Fruit fly (Drosophila melanogaster) whole organism, embryonic: ENCODE measurements around the gene HDAC3.

ENCODE experiments used
- Atf6 ChIP-seq: fragments of 200-800 bp; sonication (Bioruptor generic); IDR thresholded peaks from 2 replicates; pipeline ENCODE4 v1.3.6; 2022; ENCODE audit warnings: missing biosample characterization, missing genetic modification characterization
- BtbVII ChIP-seq: fragments of 200-800 bp; sonication (Bioruptor generic); optimal IDR thresholded peaks from 3 replicates; lab custom pipeline; 2017; ENCODE audit warnings: missing biosample characterization, mild to moderate bottlenecking, missing genetic modification characterization
- CG10321 ChIP-seq: fragments of 200-800 bp; sonication (Bioruptor generic); IDR thresholded peaks from 2 replicates; pipeline ENCODE4 v1.3.6; 2022; ENCODE audit warnings: missing biosample characterization, missing genetic modification characterization
- CG10543 ChIP-seq: fragments of 200-800 bp; sonication (Bioruptor generic); optimal IDR thresholded peaks from 3 replicates; lab custom pipeline; 2017; ENCODE audit warnings: missing biosample characterization, mild to moderate bottlenecking, missing genetic modification characterization, moderate library complexity
- CG10565 ChIP-seq: fragments of 200-800 bp; sonication (Bioruptor generic); optimal IDR thresholded peaks from 3 replicates; lab custom pipeline; 2016; ENCODE audit warnings: missing biosample characterization, mild to moderate bottlenecking, missing genetic modification characterization
- CG11247 ChIP-seq: fragments of 200-800 bp; sonication (Bioruptor generic); IDR thresholded peaks from 2 replicates; pipeline ENCODE4 v1.3.6; 2022; ENCODE audit warnings: missing biosample characterization, missing genetic modification characterization
- CG12155 ChIP-seq: fragments of 200-800 bp; sonication (Bioruptor generic); optimal IDR thresholded peaks from 3 replicates; lab custom pipeline; 2016; ENCODE audit warnings: missing biosample characterization, missing genetic modification characterization
- CG13296 ChIP-seq: fragments of 200-800 bp; sonication (Bioruptor generic); optimal IDR thresholded peaks from 3 replicates; lab custom pipeline; 2018; ENCODE audit warnings: missing biosample characterization, mild to moderate bottlenecking, missing genetic modification characterization
- CG13775 ChIP-seq: fragments of 200-800 bp; sonication (Bioruptor generic); optimal IDR thresholded peaks from 3 replicates; lab custom pipeline; 2017; ENCODE audit warnings: missing biosample characterization, mild to moderate bottlenecking, missing genetic modification characterization
- CG1529 ChIP-seq: fragments of 200-800 bp; sonication (Bioruptor generic); optimal IDR thresholded peaks from 3 replicates; lab custom pipeline; 2018; ENCODE audit warnings: missing biosample characterization, missing genetic modification characterization
- CG15514 ChIP-seq: fragments of 200-800 bp; sonication (Bioruptor generic); optimal IDR thresholded peaks from 3 replicates; lab custom pipeline; 2017; ENCODE audit warnings: missing biosample characterization, missing genetic modification characterization, mild to moderate bottlenecking, moderate library complexity, missing genetic modification reagents
- CG15696 ChIP-seq: fragments of 200-800 bp; sonication (Bioruptor generic); optimal IDR thresholded peaks from 2 replicates; lab custom pipeline; 2019; ENCODE audit warnings: missing biosample characterization, mild to moderate bottlenecking, missing genetic modification characterization, moderate library complexity
- CG16813 ChIP-seq: fragments of 200-800 bp; sonication (Bioruptor generic); IDR thresholded peaks from 3 replicates; pipeline ENCODE4 v1.3.6; 2022; ENCODE audit warnings: missing biosample characterization, missing genetic modification characterization; ENCODE audit not compliant: partially characterized antibody
- CG18599 ChIP-seq: fragments of 200-800 bp; sonication (Bioruptor generic); optimal IDR thresholded peaks from 3 replicates; lab custom pipeline; 2017; ENCODE audit warnings: missing biosample characterization, missing genetic modification characterization, mild to moderate bottlenecking, moderate library complexity, missing genetic modification reagents
- CG2120 ChIP-seq: fragments of 200-800 bp; sonication (Bioruptor generic); optimal IDR thresholded peaks from 3 replicates; lab custom pipeline; 2016; ENCODE audit warnings: missing biosample characterization, missing genetic modification characterization
- CG32767 ChIP-seq: fragments of 200-800 bp; sonication (Bioruptor generic); IDR thresholded peaks from 2 replicates; pipeline ENCODE4 v1.3.6; 2022; ENCODE audit warnings: missing biosample characterization, missing genetic modification characterization
- CG3281 ChIP-seq: fragments of 200-800 bp; sonication (Bioruptor generic); optimal IDR thresholded peaks from 3 replicates; lab custom pipeline; 2017; ENCODE audit warnings: missing biosample characterization, mild to moderate bottlenecking, missing genetic modification characterization
- CG4730 ChIP-seq: fragments of 200-800 bp; sonication (Bioruptor generic); IDR thresholded peaks from 2 replicates; pipeline ENCODE4 v1.3.6; 2022; ENCODE audit warnings: missing biosample characterization, missing genetic modification characterization
- CG5180 ChIP-seq: fragments of 200-800 bp; sonication (Bioruptor generic); optimal IDR thresholded peaks from 3 replicates; lab custom pipeline; 2017; ENCODE audit warnings: missing biosample characterization, missing genetic modification characterization, mild to moderate bottlenecking, moderate library complexity, missing genetic modification reagents
- CG6813 ChIP-seq: fragments of 200-800 bp; sonication (Bioruptor generic); optimal IDR thresholded peaks from 2 replicates; lab custom pipeline; 2017; ENCODE audit warnings: missing biosample characterization, missing genetic modification characterization, mild to moderate bottlenecking, moderate library complexity, missing genetic modification reagents
- CG7372 ChIP-seq: fragments of 200-800 bp; sonication (Bioruptor generic); IDR thresholded peaks from 2 replicates; pipeline ENCODE4 v1.3.6; 2022; ENCODE audit warnings: missing biosample characterization, missing genetic modification characterization
- CG7839 ChIP-seq: fragments of 200-800 bp; sonication (Bioruptor generic); optimal IDR thresholded peaks from 3 replicates; lab custom pipeline; 2018; ENCODE audit warnings: missing biosample characterization, mild to moderate bottlenecking, missing genetic modification characterization, moderate library complexity
- CG9817 ChIP-seq: fragments of 200-800 bp; sonication (Bioruptor generic); optimal IDR thresholded peaks from 2 replicates; lab custom pipeline; 2018; ENCODE audit warnings: missing biosample characterization, mild to moderate bottlenecking, missing genetic modification characterization, moderate library complexity
- CG9932 ChIP-seq: fragments of 200-800 bp; sonication (Bioruptor generic); IDR thresholded peaks from 2 replicates; pipeline ENCODE4 v1.3.6; 2022; ENCODE audit warnings: missing biosample characterization, missing genetic modification characterization
- CkIIα-i1 ChIP-seq: fragments of 200-800 bp; sonication (Bioruptor generic); IDR thresholded peaks from 2 replicates; pipeline ENCODE4 v1.3.6; 2022; ENCODE audit warnings: missing biosample characterization, missing genetic modification characterization
- Dbx ChIP-seq: fragments of 200-800 bp; sonication (Bioruptor generic); IDR thresholded peaks from 3 replicates; pipeline ENCODE4 v1.3.6; 2022; ENCODE audit warnings: missing biosample characterization, missing genetic modification characterization
- Dp ChIP-seq: fragments of 200-800 bp; sonication (Bioruptor generic); optimal IDR thresholded peaks from 2 replicates; lab custom pipeline; 2018; ENCODE audit warnings: missing biosample characterization, mild to moderate bottlenecking, missing genetic modification characterization, moderate library complexity
- Fer1 ChIP-seq: fragments of 200-800 bp; sonication (Bioruptor generic); optimal IDR thresholded peaks from 2 replicates; lab custom pipeline; 2017; ENCODE audit warnings: missing biosample characterization, mild to moderate bottlenecking, missing genetic modification characterization
- Hmr ChIP-seq: fragments of 200-800 bp; sonication (Bioruptor generic); optimal IDR thresholded peaks from 3 replicates; lab custom pipeline; 2017; ENCODE audit warnings: mild to moderate bottlenecking, missing biosample characterization, missing genetic modification reagents, missing genetic modification characterization
- Jarid2 ChIP-seq: fragments of 200-800 bp; sonication (Bioruptor generic); optimal IDR thresholded peaks from 3 replicates; lab custom pipeline; 2017; ENCODE audit warnings: mild to moderate bottlenecking, missing biosample characterization, missing genetic modification reagents, missing genetic modification characterization
- Med ChIP-seq: fragments of 200-800 bp; sonication (Bioruptor generic); peaks from one replicate; lab custom pipeline; 2016; ENCODE audit warnings: missing biosample characterization, missing genetic modification characterization, mild to moderate bottlenecking, inconsistent platforms, moderate library complexity
- Opbp ChIP-seq: fragments of 200-800 bp; sonication (Bioruptor generic); IDR thresholded peaks from 3 replicates; pipeline ENCODE4 v1.3.6; 2022; ENCODE audit warnings: missing biosample characterization, missing genetic modification characterization; ENCODE audit not compliant: partially characterized antibody
- Pdp1 ChIP-seq, 2 experiments: fragments of 200-800 bp; sonication (Bioruptor generic); optimal IDR thresholded peaks; 3 replicates each; lab custom pipeline; 2016; ENCODE audit warnings: missing biosample characterization in 2 of 2, missing genetic modification characterization in 2 of 2, mild to moderate bottlenecking in 1 of 2, moderate library complexity in 1 of 2
- Rfx ChIP-seq: fragments of 200-800 bp; sonication (Bioruptor generic); IDR thresholded peaks from 2 replicates; pipeline ENCODE4 v1.3.6; 2022; ENCODE audit warnings: missing biosample characterization, missing genetic modification characterization
- Scr ChIP-seq: fragments of 200-800 bp; sonication (Bioruptor generic); IDR thresholded peaks from 2 replicates; pipeline ENCODE4 v1.3.6; 2022; ENCODE audit warnings: missing biosample characterization, missing genetic modification characterization; ENCODE audit not compliant: partially characterized antibody
- Sry-β ChIP-seq: fragments of 200-800 bp; sonication (Bioruptor generic); optimal IDR thresholded peaks from 2 replicates; lab custom pipeline; 2018; ENCODE audit warnings: missing biosample characterization, mild to moderate bottlenecking, missing genetic modification characterization, moderate library complexity
- amos ChIP-seq: fragments of 200-800 bp; sonication (Bioruptor generic); IDR thresholded peaks from 2 replicates; pipeline ENCODE4 v1.3.6; 2022; ENCODE audit warnings: missing biosample characterization, missing genetic modification characterization; ENCODE audit not compliant: partially characterized antibody
- bcd ChIP-seq: fragments of 200-800 bp; sonication (Bioruptor generic); optimal IDR thresholded peaks from 2 replicates; lab custom pipeline; 2017; ENCODE audit warnings: missing biosample characterization, mild to moderate bottlenecking, missing genetic modification characterization
- gro ChIP-seq: fragments of 200-800 bp; sonication (Bioruptor generic); optimal IDR thresholded peaks from 2 replicates; lab custom pipeline; 2016; ENCODE audit warnings: missing biosample characterization, missing genetic modification characterization
- lab ChIP-seq: fragments of 200-800 bp; sonication (Bioruptor generic); optimal IDR thresholded peaks from 3 replicates; lab custom pipeline; 2017; ENCODE audit warnings: missing biosample characterization, missing genetic modification characterization, mild to moderate bottlenecking, moderate library complexity, missing genetic modification reagents
- lmd ChIP-seq: fragments of 200-800 bp; sonication (Bioruptor generic); IDR thresholded peaks from 2 replicates; pipeline ENCODE4 v1.3.6; 2022; ENCODE audit warnings: missing biosample characterization, missing genetic modification characterization
- pita ChIP-seq: fragments of 200-800 bp; sonication (Bioruptor generic); optimal IDR thresholded peaks from 2 replicates; lab custom pipeline; 2017; ENCODE audit warnings: missing biosample characterization, mild to moderate bottlenecking, missing genetic modification characterization
- prd ChIP-seq, 3 experiments: fragments of >200 bp in 2 of 3; fragments of 200-800 bp in 1 of 3; sonication (Bioruptor generic) in 1 of 3; optimal IDR thresholded peaks in 2 of 3; IDR thresholded peaks in 1 of 3; 2 replicates in 2 of 3; 3 replicates in 1 of 3; pipeline versions ENCODE4 v1.3.6 to Lab custom; 2017 to 2022; ENCODE audit warnings: missing biosample characterization in 1 of 3, missing genetic modification characterization in 1 of 3
- pzg ChIP-seq: fragments of 200-800 bp; sonication (Bioruptor generic); optimal IDR thresholded peaks from 3 replicates; lab custom pipeline; 2018; ENCODE audit warnings: missing biosample characterization, mild to moderate bottlenecking, missing genetic modification characterization, moderate library complexity
- salm ChIP-seq: fragments of 200-800 bp; sonication (Bioruptor generic); optimal IDR thresholded peaks from 2 replicates; lab custom pipeline; 2018; ENCODE audit warnings: missing biosample characterization, mild to moderate bottlenecking, missing genetic modification characterization
- sd ChIP-seq: fragments of 200-800 bp; sonication (Bioruptor generic); optimal IDR thresholded peaks from 3 replicates; lab custom pipeline; 2018; ENCODE audit warnings: missing biosample characterization, mild to moderate bottlenecking, missing genetic modification characterization, moderate library complexity
- sens-2 ChIP-seq: fragments of 200-800 bp; sonication (Bioruptor generic); IDR thresholded peaks from 2 replicates; pipeline ENCODE4 v1.3.6; 2022; ENCODE audit warnings: missing biosample characterization, missing genetic modification characterization
- sisA ChIP-seq: fragments of 200-800 bp; sonication (Bioruptor generic); IDR thresholded peaks from 2 replicates; pipeline ENCODE4 v1.3.6; 2022; ENCODE audit warnings: missing biosample characterization, missing genetic modification characterization
- stwl ChIP-seq: fragments of 200-800 bp; sonication (Bioruptor generic); optimal IDR thresholded peaks from 3 replicates; lab custom pipeline; 2018; ENCODE audit warnings: missing biosample characterization, mild to moderate bottlenecking, missing genetic modification characterization, moderate library complexity

The HDAC3 gene

dm6 chr3R:5454334-5454733, 20.1 kb downstream of the HDAC3 start:
- no peak for TF ChIP-seq lmd (GFP tag; lab: Robert Waterston, UW)
- peak; percentile 23 for TF ChIP-seq BtbVII (GFP tag; lab: Kevin White, UChicago)
- TF ChIP-seq CG10321 (GFP tag; lab: Robert Waterston, UW), result no peak
- peak; percentile 21; the same call in 1 of the 2 replicates for TF ChIP-seq CG9932
- TF ChIP-seq CG2120 (GFP tag; lab: Kevin White, UChicago), result peak; percentile 26
- TF ChIP-seq Rfx, result 0 out of 2 replicates have a peak, but pooled peaks have one; percentile 8
- no peak for TF ChIP-seq CG13296 (GFP tag; lab: Kevin White, UChicago)
- no peak for TF ChIP-seq Pdp1 (GFP tag; optimal IDR thresholded peaks at IDR 0.05; lab: Kevin White, UChicago)
- TF ChIP-seq CG1529 (GFP tag; lab: Kevin White, UChicago), result no peak
- peak; percentile 12 for TF ChIP-seq CG6813 (GFP tag; lab: Kevin White, UChicago)
- TF ChIP-seq CG4730 (GFP tag; lab: Robert Waterston, UW), result peak; percentile 30; the same call in 1 of the 2 replicates
- no peak for TF ChIP-seq CG5180
- TF ChIP-seq Med (GFP tag; lab: Kevin White, UChicago), result peak; percentile 81
- TF ChIP-seq lab, result peak; percentile 51
- no peak for TF ChIP-seq CG12155 (GFP tag; lab: Kevin White, UChicago)
- peak; percentile 44; the same call in 1 of the 2 replicates for TF ChIP-seq Atf6 (GFP tag; lab: Robert Waterston, UW)
- 0 out of 2 replicates have a peak, but pooled peaks have one; percentile 26 for TF ChIP-seq CG11247
- TF ChIP-seq CG15696 (tag; lab: Kevin White, UChicago), result no peak
- peak; percentile 5 for TF ChIP-seq CG15514 (GFP tag; lab: Kevin White, UChicago)
- TF ChIP-seq Dbx (GFP tag; lab: Robert Waterston, UW), result peak; percentile 37; the same call in 1 of the 3 replicates
- no peak for TF ChIP-seq Scr (GFP tag; lab: Robert Waterston, UW)
- TF ChIP-seq CG32767 (GFP tag; lab: Robert Waterston, UW), result no peak
- peak; percentile 41 for TF ChIP-seq CG18599 (GFP tag; lab: Kevin White, UChicago)
- TF ChIP-seq gro (GFP tag; lab: Kevin White, UChicago), result no peak
- TF ChIP-seq Fer1 (GFP tag; lab: Kevin White, UChicago), result peak; percentile 4
- TF ChIP-seq prd (optimal IDR thresholded peaks at IDR 0.05; lab: Kevin White, UChicago), result no peak
- TF ChIP-seq prd (GFP tag; IDR thresholded peaks at IDR 0.05; lab: Robert Waterston, UW), result peak; percentile 38; the same call in 1 of the 3 replicates
- TF ChIP-seq CG3281 (GFP tag; lab: Kevin White, UChicago), result peak; percentile 16
- TF ChIP-seq CkIIα-i1 (GFP tag; lab: Robert Waterston, UW), result no peak
- no peak for TF ChIP-seq CG10543 (GFP tag; lab: Kevin White, UChicago)
- no peak for TF ChIP-seq pita (GFP tag; lab: Kevin White, UChicago)
- TF ChIP-seq Hmr (GFP tag; lab: Kevin White, UChicago), result peak; percentile 37
- TF ChIP-seq, all 482 proteins: peak for 17

- TF ChIP-seq CG10565 (GFP tag; lab: Kevin White, UChicago) (no peak), CG9817 (tag; lab: Kevin White, UChicago) (peak; percentile 1), Sry-β (no peak), stwl (tag; lab: Kevin White, UChicago) (peak; percentile 100), sisA (no peak), amos (GFP tag; lab: Robert Waterston, UW) (peak; percentile 48; the same call in 1 of the 2 replicates), salm (no peak), CG13775 (GFP tag; lab: Kevin White, UChicago) (no peak), pzg (peak; percentile 26), sd (peak; percentile 94), CG7372 (GFP tag; lab: Robert Waterston, UW) (no peak), sens-2 (GFP tag; lab: Robert Waterston, UW) (no peak), Dp (GFP tag; lab: Kevin White, UChicago) (peak; percentile 30), Jarid2 (peak; percentile 6), bcd (GFP tag; lab: Kevin White, UChicago) (peak; percentile 19), CG16813 (peak; percentile 43), Opbp (GFP tag; lab: Robert Waterston, UW) (0 out of 3 replicates have a peak, but pooled peaks have one; percentile 18), CG7839 (peak; percentile 30)
These were observed 35.6 kb downstream of the HDAC3 start for dm6 chr3R:5438750-5439149.
